Worm (Caenorhabditis elegans) whole organism, mixed stage, embryonic: ENCODE measurements around the gene hlh-1.

Experiments used
- ceh-39 ChIP-seq: fragments of 150-350 bp; optimal IDR thresholded peaks from 2 replicates; lab custom pipeline; 2014; ENCODE audit warnings: missing biosample characterization, missing genetic modification characterization
- elt-1 ChIP-seq: sonication (generic microtip); optimal IDR thresholded peaks from 2 replicates; lab custom pipeline; 2017; ENCODE audit warnings: missing genetic modification characterization, mild to moderate bottlenecking, missing compliant biosample characterization, antibody characterized with exemption, moderate library complexity, borderline replicate concordance; ENCODE audit not compliant: insufficient read depth
- elt-3 ChIP-seq: fragments of 150-350 bp; optimal IDR thresholded peaks from 2 replicates; lab custom pipeline; 2014; ENCODE audit warnings: missing biosample characterization, missing genetic modification characterization
- lin-13 ChIP-seq: fragments of 150-350 bp; optimal IDR thresholded peaks from 2 replicates; lab custom pipeline; 2014; ENCODE audit warnings: missing biosample characterization, missing genetic modification characterization
- mab-5 ChIP-seq: fragments of 150-350 bp; optimal IDR thresholded peaks from 2 replicates; lab custom pipeline; 2014; ENCODE audit warnings: missing biosample characterization, missing genetic modification characterization
- nhr-12 ChIP-seq: fragments of 150-350 bp; optimal IDR thresholded peaks from 2 replicates; lab custom pipeline; 2014; ENCODE audit warnings: missing biosample characterization, missing genetic modification characterization
- nhr-76 ChIP-seq: sonication (generic microtip); optimal IDR thresholded peaks from 2 replicates; lab custom pipeline; 2017; ENCODE audit warnings: missing biosample characterization, missing genetic modification characterization
- pha-4 ChIP-seq: fragments of 150-350 bp; optimal IDR thresholded peaks from 2 replicates; lab custom pipeline; 2018; ENCODE audit warnings: missing biosample characterization, missing genetic modification reagents, missing genetic modification characterization
- snpc-4 ChIP-seq: fragments of 150-350 bp; optimal IDR thresholded peaks from 2 replicates; lab custom pipeline; 2014; ENCODE audit warnings: missing biosample characterization, missing genetic modification characterization
- unc-62 ChIP-seq: fragments of 150-350 bp; optimal IDR thresholded peaks from 2 replicates; lab custom pipeline; 2014; ENCODE audit warnings: missing biosample characterization, missing genetic modification reagents, missing genetic modification characterization

DNA sequence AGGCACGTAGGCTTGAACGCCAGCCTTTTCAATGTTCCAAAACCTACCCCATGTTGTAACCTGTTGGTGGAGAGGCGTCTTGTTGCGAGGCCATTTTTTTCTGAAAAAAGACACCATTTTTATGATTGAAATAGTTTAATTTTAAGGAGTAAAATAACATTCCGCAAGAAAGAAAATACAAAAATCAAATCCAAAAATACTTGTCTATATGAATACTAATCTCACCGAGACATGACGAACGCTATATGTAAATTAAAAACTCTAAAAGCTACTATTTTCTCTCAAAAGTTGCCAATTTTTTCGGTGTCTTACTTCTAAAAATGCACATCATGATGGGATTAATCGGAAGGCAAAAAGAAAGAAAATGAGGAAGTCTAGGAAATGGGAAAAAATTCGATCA, 36.4 kb upstream of the hlh-1 start, which contains the start of gene T05C1.2:
- TF ChIP-seq mab-5 (tag; lab: Kevin White, UChicago) (no peak), ceh-39 (tag; lab: Kevin White, UChicago) (no peak), nhr-76 (no peak), nhr-12 (tag; lab: Kevin White, UChicago) (no peak), elt-3 (no peak), snpc-4 (no peak), pha-4 (tag; lab: Kevin White, UChicago) (no peak), elt-1 (tag; lab: Kevin White, UChicago) (no peak), unc-62 (GFP tag; lab: Kevin White, UChicago) (no peak), lin-13 (tag; lab: Kevin White, UChicago) (no peak)
